Worm (Caenorhabditis elegans) whole organism, L1 larva: ENCODE data around the gene ZC302.3.

Experiments used
- C04F5.9 ChIP-seq: sonication (generic microtip); optimal IDR thresholded peaks from 2 replicates; lab custom pipeline; 2016; ENCODE audit warnings: missing genetic modification characterization, missing compliant biosample characterization
- C16A3.4 ChIP-seq: fragments of 150-350 bp; optimal IDR thresholded peaks from 2 replicates; lab custom pipeline; 2014; ENCODE audit warnings: missing biosample characterization, missing genetic modification characterization
- F16B12.6 ChIP-seq: fragments of 150-350 bp; optimal IDR thresholded peaks from 2 replicates; lab custom pipeline; 2014; ENCODE audit warnings: missing biosample characterization, missing genetic modification characterization
- Y116A8C.19 ChIP-seq: sonication (generic microtip); optimal IDR thresholded peaks from 2 replicates; lab custom pipeline; 2016; ENCODE audit warnings: missing compliant biosample characterization, missing genetic modification characterization, borderline replicate concordance
- alr-1 ChIP-seq: fragments of 200-800 bp; sonication (Bioruptor generic); optimal IDR thresholded peaks from 2 replicates; lab custom pipeline; 2018; ENCODE audit warnings: borderline replicate concordance, mild to moderate bottlenecking, missing genetic modification characterization, missing compliant biosample characterization
- ama-1 ChIP-seq: fragments of 150-350 bp; optimal IDR thresholded peaks from 2 replicates; lab custom pipeline; 2014
- ceh-63 ChIP-seq: fragments of 200-800 bp; sonication (Bioruptor generic); optimal IDR thresholded peaks from 2 replicates; lab custom pipeline; 2018; ENCODE audit warnings: mild to moderate bottlenecking, missing genetic modification characterization, missing compliant biosample characterization
- ceh-8 ChIP-seq: fragments of 200-800 bp; sonication (Bioruptor generic); optimal IDR thresholded peaks from 2 replicates; lab custom pipeline; 2018; ENCODE audit warnings: mild to moderate bottlenecking, missing genetic modification characterization, moderate library complexity, missing compliant biosample characterization
- ceh-88 ChIP-seq: fragments of 200-800 bp; sonication (Bioruptor generic); IDR thresholded peaks from 2 replicates; pipeline ENCODE4 v1.3.6; 2022; ENCODE audit warnings: missing genetic modification characterization, missing compliant biosample characterization
- efl-1 ChIP-seq, 4 experiments: fragments of 150-350 bp; optimal IDR thresholded peaks in 3 of 4; peaks in 1 of 4; 1 replicate in 1 of 4; 2 replicates in 3 of 4; lab custom pipeline; 2014; ENCODE audit warnings: missing biosample characterization in 2 of 4, missing genetic modification characterization in 2 of 4, missing genetic modification reagents in 2 of 4
- efl-3 ChIP-seq: fragments of 200-800 bp; sonication (Bioruptor generic); optimal IDR thresholded peaks from 2 replicates; lab custom pipeline; 2018; ENCODE audit warnings: mild to moderate bottlenecking, missing genetic modification characterization, missing compliant biosample characterization
- elt-2 ChIP-seq: sonication (generic microtip); optimal IDR thresholded peaks from 2 replicates; lab custom pipeline; 2016; ENCODE audit warnings: missing genetic modification characterization, mild to moderate bottlenecking, inconsistent platforms, missing compliant biosample characterization, missing genetic modification reagents
- fkh-4 ChIP-seq: sonication (generic microtip); optimal IDR thresholded peaks from 2 replicates; lab custom pipeline; 2016; ENCODE audit warnings: missing compliant biosample characterization, missing genetic modification characterization, borderline replicate concordance
- fkh-8 ChIP-seq: sonication (generic microtip); optimal IDR thresholded peaks from 2 replicates; lab custom pipeline; 2016; ENCODE audit warnings: mild to moderate bottlenecking, missing genetic modification characterization, missing compliant biosample characterization
- fos-1 ChIP-seq: fragments of 150-350 bp; optimal IDR thresholded peaks from 2 replicates; lab custom pipeline; 2014; ENCODE audit warnings: missing biosample characterization, missing genetic modification characterization
- grh-1 ChIP-seq: fragments of 200-800 bp; sonication (Bioruptor generic); IDR thresholded peaks from 2 replicates; pipeline ENCODE4 v1.3.6; 2022; ENCODE audit warnings: missing genetic modification reagents, missing genetic modification characterization, missing compliant biosample characterization
- hlh-17 ChIP-seq: fragments of 200-800 bp; sonication (Bioruptor generic); optimal IDR thresholded peaks from 2 replicates; lab custom pipeline; 2018; ENCODE audit warnings: missing genetic modification characterization, mild to moderate bottlenecking, missing compliant biosample characterization, moderate library complexity, borderline replicate concordance
- hpl-2 ChIP-seq: fragments of 150-350 bp; optimal IDR thresholded peaks from 2 replicates; lab custom pipeline; 2014; ENCODE audit warnings: missing biosample characterization, missing genetic modification reagents, missing genetic modification characterization
- irx-1 ChIP-seq: sonication (generic microtip); optimal IDR thresholded peaks from 2 replicates; lab custom pipeline; 2016; ENCODE audit warnings: missing genetic modification characterization, missing compliant biosample characterization
- isw-1 ChIP-seq: fragments of 200-800 bp; sonication (Bioruptor generic); IDR thresholded peaks from 2 replicates; pipeline ENCODE4 v1.3.6; 2022; ENCODE audit warnings: missing genetic modification characterization, missing compliant biosample characterization
- jun-1 ChIP-seq: fragments of 150-350 bp; optimal IDR thresholded peaks from 2 replicates; lab custom pipeline; 2014; ENCODE audit warnings: missing biosample characterization, missing genetic modification reagents, missing genetic modification characterization
- lin-14 ChIP-seq: fragments of 200-800 bp; sonication (Bioruptor generic); optimal IDR thresholded peaks from 2 replicates; lab custom pipeline; 2018; ENCODE audit warnings: mild to moderate bottlenecking, missing genetic modification characterization, moderate library complexity, missing compliant biosample characterization
- lin-35 ChIP-seq, 2 experiments: fragments of 150-350 bp; optimal IDR thresholded peaks; 2 replicates each; lab custom pipeline; 2014; ENCODE audit warnings: missing biosample characterization in 2 of 2, missing genetic modification characterization in 2 of 2, missing genetic modification reagents in 2 of 2
- lir-3 ChIP-seq: sonication (generic microtip); optimal IDR thresholded peaks from 2 replicates; lab custom pipeline; 2016; ENCODE audit warnings: mild to moderate bottlenecking, missing genetic modification characterization, moderate library complexity, missing compliant biosample characterization; ENCODE audit not compliant: poor library complexity
- lsy-2 ChIP-seq, 2 experiments: fragments of 150-350 bp; optimal IDR thresholded peaks; 2 replicates each; lab custom pipeline; 2014; ENCODE audit warnings: missing biosample characterization in 2 of 2, missing genetic modification characterization in 2 of 2
- mab-9 ChIP-seq: fragments of 200-800 bp; sonication (Bioruptor generic); IDR thresholded peaks from 2 replicates; pipeline ENCODE4 v1.3.6; 2022; ENCODE audit warnings: missing genetic modification reagents, missing genetic modification characterization, missing compliant biosample characterization
- mdl-1 ChIP-seq, 2 experiments: fragments of 150-350 bp; optimal IDR thresholded peaks; 2 replicates each; lab custom pipeline; 2014 to 2017; ENCODE audit warnings: missing biosample characterization in 2 of 2, missing genetic modification characterization in 2 of 2, inconsistent platforms in 1 of 2
- nhr-11 ChIP-seq: fragments of 150-350 bp; optimal IDR thresholded peaks from 2 replicates; lab custom pipeline; 2014; ENCODE audit warnings: missing biosample characterization, missing genetic modification characterization
- nhr-12 ChIP-seq: sonication (generic microtip); optimal IDR thresholded peaks from 2 replicates; lab custom pipeline; 2017; ENCODE audit warnings: missing biosample characterization, missing genetic modification characterization
- nhr-19 ChIP-seq: fragments of 200-800 bp; sonication (Bioruptor generic); conservative IDR thresholded peaks from 2 replicates; pipeline ENCODE4 v1.3.6; 2022; ENCODE audit warnings: missing genetic modification characterization, missing compliant biosample characterization
- nhr-237 ChIP-seq: fragments of 150-350 bp; optimal IDR thresholded peaks from 2 replicates; lab custom pipeline; 2014; ENCODE audit warnings: missing biosample characterization, missing genetic modification characterization
- nhr-47 ChIP-seq: sonication (generic microtip); optimal IDR thresholded peaks from 2 replicates; lab custom pipeline; 2016; ENCODE audit warnings: mild to moderate bottlenecking, missing genetic modification characterization, moderate library complexity, missing compliant biosample characterization
- nhr-71 ChIP-seq: sonication (generic microtip); optimal IDR thresholded peaks from 2 replicates; lab custom pipeline; 2016; ENCODE audit warnings: mild to moderate bottlenecking, missing genetic modification characterization, moderate library complexity, missing compliant biosample characterization
- nhr-77 ChIP-seq: fragments of 150-350 bp; optimal IDR thresholded peaks from 2 replicates; lab custom pipeline; 2014; ENCODE audit warnings: missing biosample characterization, missing genetic modification characterization
- nhr-84 ChIP-seq: sonication (generic microtip); optimal IDR thresholded peaks from 2 replicates; lab custom pipeline; 2017; ENCODE audit warnings: missing biosample characterization, missing genetic modification characterization
- nhr-90 ChIP-seq: sonication (generic microtip); optimal IDR thresholded peaks from 2 replicates; lab custom pipeline; 2016; ENCODE audit warnings: mild to moderate bottlenecking, missing genetic modification characterization, missing compliant biosample characterization; ENCODE audit not compliant: poor library complexity
- pag-3 ChIP-seq: sonication (generic microtip); optimal IDR thresholded peaks from 2 replicates; lab custom pipeline; 2017; ENCODE audit warnings: missing genetic modification characterization, mild to moderate bottlenecking, missing compliant biosample characterization, antibody characterized with exemption, borderline replicate concordance; ENCODE audit not compliant: insufficient read depth
- pax-3 ChIP-seq: fragments of 200-800 bp; sonication (Bioruptor generic); optimal IDR thresholded peaks from 2 replicates; lab custom pipeline; 2018; ENCODE audit warnings: mild to moderate bottlenecking, missing genetic modification characterization, moderate library complexity, missing compliant biosample characterization
- rnt-1 ChIP-seq: sonication (generic microtip); optimal IDR thresholded peaks from 2 replicates; lab custom pipeline; 2016; ENCODE audit warnings: mild to moderate bottlenecking, missing genetic modification characterization, moderate library complexity, missing compliant biosample characterization
- snu-23 ChIP-seq: sonication (generic microtip); optimal IDR thresholded peaks from 2 replicates; lab custom pipeline; 2016; ENCODE audit warnings: missing genetic modification characterization, missing compliant biosample characterization
- sox-4 ChIP-seq: sonication (generic microtip); optimal IDR thresholded peaks from 2 replicates; lab custom pipeline; 2016; ENCODE audit warnings: missing genetic modification characterization, missing compliant biosample characterization
- sptf-1 ChIP-seq: fragments of 150-350 bp; optimal IDR thresholded peaks from 2 replicates; lab custom pipeline; 2014; ENCODE audit warnings: missing biosample characterization, missing genetic modification characterization
- sup-37 ChIP-seq: fragments of 200-800 bp; sonication (Bioruptor generic); optimal IDR thresholded peaks from 2 replicates; lab custom pipeline; 2018; ENCODE audit warnings: mild to moderate bottlenecking, missing genetic modification characterization, missing compliant biosample characterization
- swsn-7 ChIP-seq: sonication (generic microtip); optimal IDR thresholded peaks from 2 replicates; lab custom pipeline; 2016; ENCODE audit warnings: missing genetic modification characterization, missing compliant biosample characterization
- tbx-2 ChIP-seq: sonication (generic microtip); optimal IDR thresholded peaks from 2 replicates; lab custom pipeline; 2016; ENCODE audit warnings: missing genetic modification characterization, missing compliant biosample characterization
- tlp-1 ChIP-seq: fragments of 150-350 bp; optimal IDR thresholded peaks from 2 replicates; lab custom pipeline; 2014; ENCODE audit warnings: missing biosample characterization, missing genetic modification characterization
- unc-130 ChIP-seq: fragments of 150-350 bp; optimal IDR thresholded peaks from 2 replicates; lab custom pipeline; 2017; ENCODE audit warnings: missing biosample characterization, missing genetic modification characterization, inconsistent platforms
- unc-62 ChIP-seq: fragments of 150-350 bp; optimal IDR thresholded peaks from 2 replicates; lab custom pipeline; 2014; ENCODE audit warnings: missing biosample characterization, missing genetic modification reagents, missing genetic modification characterization
- unc-86 ChIP-seq: sonication (generic microtip); optimal IDR thresholded peaks from 2 replicates; lab custom pipeline; 2016; ENCODE audit warnings: missing genetic modification characterization, missing compliant biosample characterization
- xbp-1 ChIP-seq: sonication (generic microtip); optimal IDR thresholded peaks from 2 replicates; lab custom pipeline; 2016; ENCODE audit warnings: missing genetic modification characterization, missing compliant biosample characterization
- ztf-4 ChIP-seq: fragments of 150-350 bp; optimal IDR thresholded peaks from 2 replicates; lab custom pipeline; 2014; ENCODE audit warnings: missing biosample characterization, missing genetic modification characterization

Gene ZC302.3

DNA sequence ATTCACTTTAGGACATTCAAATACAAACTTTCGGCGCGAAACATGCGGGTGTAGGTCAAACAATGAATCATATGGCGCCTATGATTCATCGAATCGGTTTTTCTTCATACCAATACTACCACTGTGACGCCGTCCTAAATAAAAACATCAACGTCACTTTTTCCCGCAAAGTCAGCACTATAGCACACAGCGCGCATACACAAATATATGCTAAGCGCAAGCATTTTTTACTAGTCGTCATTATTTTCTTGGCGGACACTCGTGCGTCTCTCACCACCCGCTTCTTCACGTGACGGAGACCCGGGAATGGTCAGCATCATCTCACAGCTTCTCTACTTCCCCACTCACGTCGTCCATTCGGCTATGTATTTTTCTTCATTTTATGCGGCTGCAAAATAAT lies 18.1 kb downstream of the ZC302.3 start (continued):
- TF ChIP-seq fos-1 (tag; lab: Kevin White, UChicago): no peak
- no peak for TF ChIP-seq mab-9 (GFP tag; lab: Robert Waterston, UW)
- no peak for TF ChIP-seq C04F5.9 (tag; lab: Kevin White, UChicago)
- no peak for TF ChIP-seq nhr-19 (GFP tag; lab: Robert Waterston, UW)
- no peak for TF ChIP-seq ceh-63 (GFP tag; lab: Kevin White, UChicago)
- no peak for TF ChIP-seq C16A3.4 (tag; lab: Kevin White, UChicago)
- TF ChIP-seq lin-14 (GFP tag; lab: Kevin White, UChicago): peak; percentile 65
- TF ChIP-seq nhr-77 (tag; lab: Kevin White, UChicago): peak; percentile 23

DNA sequence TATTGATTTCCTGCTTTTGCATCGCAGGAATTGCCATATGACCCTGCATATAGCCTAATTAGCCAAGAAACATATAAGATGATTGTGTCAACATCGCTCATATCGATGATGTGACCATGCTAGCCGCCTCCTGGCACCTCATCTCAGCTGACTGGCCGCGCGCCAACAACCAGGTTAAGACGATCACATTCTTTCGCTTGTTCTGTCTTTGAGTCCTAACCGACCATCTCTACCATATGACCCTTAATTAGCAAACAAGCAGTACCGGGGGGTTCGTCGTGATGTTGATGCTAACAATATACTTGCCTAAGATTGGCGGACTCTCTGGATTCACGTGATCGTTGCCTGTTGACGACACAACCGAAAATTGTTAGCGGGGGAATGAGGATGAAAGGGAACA lies 18.7 kb downstream of the ZC302.3 start:
- TF ChIP-seq unc-62 (GFP tag; lab: Kevin White, UChicago) (no peak), alr-1 (no peak), ceh-8 (GFP tag; lab: Kevin White, UChicago) (no peak), nhr-77 (tag; lab: Kevin White, UChicago) (no peak), grh-1 (GFP tag; lab: Robert Waterston, UW) (no peak), ceh-88 (GFP tag; lab: Robert Waterston, UW) (no peak), tlp-1 (no peak), xbp-1 (tag; lab: Kevin White, UChicago) (no peak), efl-1 (optimal IDR thresholded peaks at IDR 0.05; lab: Kevin White, UChicago) (no peak), efl-1 (GFP tag; optimal IDR thresholded peaks at IDR 0.05 in 1 of 2; lab: Kevin White, UChicago) (peak in 1 of 2 experiments; percentile 91), jun-1 (tag; lab: Kevin White, UChicago) (no peak), efl-3 (GFP tag; lab: Kevin White, UChicago) (no peak), hpl-2 (GFP tag; lab: Kevin White, UChicago) (no peak), sox-4 (tag; lab: Kevin White, UChicago) (no peak), nhr-12 (tag; lab: Kevin White, UChicago) (no peak), ama-1 (lab: Kevin White, UChicago) (no peak), fos-1 (tag; lab: Kevin White, UChicago) (no peak), snu-23 (GFP tag; lab: Kevin White, UChicago) (peak; percentile 17), hlh-17 (GFP tag; lab: Kevin White, UChicago) (no peak), fkh-4 (tag; lab: Kevin White, UChicago) (no peak), nhr-90 (tag; lab: Kevin White, UChicago) (no peak), pag-3 (tag; lab: Kevin White, UChicago) (no peak), ztf-4 (tag; lab: Kevin White, UChicago) (peak; percentile 43), tbx-2 (tag; lab: Kevin White, UChicago) (peak; percentile 13), sup-37 (GFP tag; lab: Kevin White, UChicago) (no peak), lir-3 (no peak), isw-1 (GFP tag; lab: Robert Waterston, UW) (no peak), nhr-237 (tag; lab: Kevin White, UChicago) (no peak), lin-35 (GFP tag; optimal IDR thresholded peaks at IDR 0.05; lab: Kevin White, UChicago) (peak in 1 of 2 experiments; percentile 77), Y116A8C.19 (tag; lab: Kevin White, UChicago) (no peak), rnt-1 (no peak), lsy-2 (tag; optimal IDR thresholded peaks at IDR 0.05; lab: Kevin White, UChicago) (no peak), elt-2 (tag; lab: Kevin White, UChicago) (no peak), nhr-71 (tag; lab: Kevin White, UChicago) (peak; percentile 44), fkh-8 (tag; lab: Kevin White, UChicago) (no peak), unc-130 (tag; lab: Kevin White, UChicago) (peak; percentile 31), unc-86 (no peak), nhr-11 (tag; lab: Kevin White, UChicago) (no peak), nhr-84 (tag; lab: Kevin White, UChicago) (no peak), sptf-1 (tag; lab: Kevin White, UChicago) (no peak), swsn-7 (no peak), pax-3 (tag; lab: Kevin White, UChicago) (no peak), F16B12.6 (tag; lab: Kevin White, UChicago) (no peak), irx-1 (tag; lab: Kevin White, UChicago) (no peak), nhr-47 (no peak), mdl-1 (tag; optimal IDR thresholded peaks at IDR 0.05; lab: Kevin White, UChicago) (peak in 1 of 2 experiments; percentile 62)
